Worm (Caenorhabditis elegans) whole organism, L4/young adult: Measurements from ENCODE around the gene W04G3.11.

Experiments
- W03F9.2 ChIP-seq: fragments of 150-350 bp; optimal IDR thresholded peaks from 2 replicates; lab custom pipeline; 2014; ENCODE audit warnings: missing biosample characterization, missing genetic modification characterization
- dao-5 ChIP-seq: sonication (generic microtip); optimal IDR thresholded peaks from 2 replicates; lab custom pipeline; 2016; ENCODE audit warnings: missing genotype, missing genetic modification characterization, moderate library complexity, missing compliant biosample characterization
- him-1 ChIP-seq: sonication (generic microtip); optimal IDR thresholded peaks from 2 replicates; lab custom pipeline; 2016; ENCODE audit warnings: missing genotype, missing genetic modification reagents, missing genetic modification characterization, missing compliant biosample characterization

DNA sequence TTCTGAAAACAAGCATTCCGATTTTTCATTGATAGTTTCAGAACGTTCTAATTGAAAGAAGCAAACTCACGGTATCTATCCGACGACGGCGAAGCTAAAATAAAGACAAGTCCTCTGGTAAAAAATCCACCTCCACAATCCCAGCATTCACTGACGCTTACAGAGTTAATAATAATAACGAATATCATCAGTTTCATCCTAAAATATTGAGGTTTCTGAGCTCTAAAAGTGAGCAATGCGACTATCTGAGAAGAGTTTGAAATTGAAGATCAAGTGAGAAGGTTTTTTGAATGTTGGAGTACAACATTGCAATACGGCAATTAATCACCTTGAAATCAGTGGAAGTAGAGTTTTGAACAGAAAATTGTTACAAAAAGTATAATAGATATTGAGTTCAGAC, 12.5 kb upstream of the W04G3.11 start, which contains the start of gene W04G3.12:
- TF ChIP-seq him-1 (tag; lab: Kevin White, UChicago), result no peak
- no peak for TF ChIP-seq W03F9.2 (tag; lab: Kevin White, UChicago)
- TF ChIP-seq dao-5, result no peak
